Worm (Caenorhabditis elegans): ENCODE results near the gene mom-2.

DNA sequence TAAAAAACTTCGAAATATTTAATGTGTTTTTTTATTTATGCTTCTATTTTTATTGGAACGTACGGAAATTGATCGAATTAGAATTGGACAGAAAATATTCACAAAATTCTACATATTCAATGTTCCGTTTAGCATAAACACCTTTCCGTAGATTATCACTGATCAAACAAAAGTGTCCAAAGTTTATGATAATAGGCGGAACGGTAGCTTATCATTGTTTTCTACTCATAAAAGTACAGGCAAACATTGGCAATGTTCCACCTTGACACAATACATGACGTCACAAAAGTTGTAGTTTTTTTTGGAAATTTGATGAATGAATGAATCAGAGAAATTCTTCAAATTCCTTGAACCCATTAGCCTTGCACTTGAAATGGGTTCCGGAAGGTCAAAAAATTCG is 48.1 kb downstream of the mom-2 start:
- TF ChIP-seq sdz-38 (tag; optimal IDR thresholded peaks at IDR 0.05) (no peak), nhr-120 (GFP tag; IDR thresholded peaks at IDR 0.05) (no peak), K11D2.4 (GFP tag; IDR thresholded peaks at IDR 0.05) (no peak), bed-1 (GFP tag; IDR thresholded peaks at IDR 0.05) (no peak), dpl-1 (GFP tag; optimal IDR thresholded peaks at IDR 0.05) (no peak)

Measured in whole organism, young adult.